Worm (Caenorhabditis elegans): ENCODE data around the gene srbc-22.

The srbc-22 gene

ce11 chrV:2156830-2157229 lies at the start of gene srbc-22:
Gene srbc-22, plus strand, starts transcription at chrV:2157130.
- TF ChIP-seq ceh-13 (GFP tag; optimal IDR thresholded peaks at IDR 0.05) = no peak
- TF ChIP-seq aly-1 (tag; optimal IDR thresholded peaks at IDR 0.05) = no peak
- TF ChIP-seq hnd-1 (tag; optimal IDR thresholded peaks at IDR 0.05) = no peak
- no peak for TF ChIP-seq B0310.2 (tag; optimal IDR thresholded peaks at IDR 0.05)
- TF ChIP-seq scrt-1 (GFP tag; IDR thresholded peaks at IDR 0.05) = no peak
- TF ChIP-seq flt-1 (GFP tag; IDR thresholded peaks at IDR 0.05) = no peak
- no peak for TF ChIP-seq sea-1 (GFP tag; conservative IDR thresholded peaks at IDR 0.05)
- no peak for TF ChIP-seq ets-7 (tag; optimal IDR thresholded peaks at IDR 0.05)
- TF ChIP-seq hmg-4 (GFP tag; optimal IDR thresholded peaks at IDR 0.05) = no peak
- no peak for TF ChIP-seq ama-1 (optimal IDR thresholded peaks at IDR 0.05)
- TF ChIP-seq tbx-37 (GFP tag; conservative IDR thresholded peaks at IDR 0.05) = no peak
- TF ChIP-seq tra-4 (tag; optimal IDR thresholded peaks at IDR 0.05) = no peak
- no peak for TF ChIP-seq tbx-11 (GFP tag; IDR thresholded peaks at IDR 0.05)
- no peak for TF ChIP-seq F13C5.2 (tag; optimal IDR thresholded peaks at IDR 0.05)

- TF ChIP-seq pes-1 (GFP tag; IDR thresholded peaks at IDR 0.05) (no peak), hmbx-1 (tag; optimal IDR thresholded peaks at IDR 0.05) (no peak), tbx-11 (GFP tag; IDR thresholded peaks at IDR 0.05) (no peak), ceh-13 (GFP tag; optimal IDR thresholded peaks at IDR 0.05) (no peak), scrt-1 (GFP tag; IDR thresholded peaks at IDR 0.05) (no peak), ama-1 (optimal IDR thresholded peaks at IDR 0.05) (no peak), tbx-37 (GFP tag; conservative IDR thresholded peaks at IDR 0.05) (no peak), flt-1 (GFP tag; IDR thresholded peaks at IDR 0.05) (no peak), aly-1 (tag; optimal IDR thresholded peaks at IDR 0.05) (no peak), hnd-1 (tag; optimal IDR thresholded peaks at IDR 0.05) (no peak), sea-1 (GFP tag; conservative IDR thresholded peaks at IDR 0.05) (no peak)
These were observed 47.6 kb upstream of the srbc-22 start, which contains the start of gene ckb-4 for ce11 chrV:2109295-2109694. Gene ckb-4, minus strand, starts transcription at chrV:2109434.

- TF ChIP-seq aly-1 (tag; optimal IDR thresholded peaks at IDR 0.05) (no peak), tbx-37 (GFP tag; conservative IDR thresholded peaks at IDR 0.05) (no peak), pes-1 (GFP tag; IDR thresholded peaks at IDR 0.05) (no peak), hnd-1 (tag; optimal IDR thresholded peaks at IDR 0.05) (no peak), ama-1 (optimal IDR thresholded peaks at IDR 0.05) (no peak), flt-1 (GFP tag; IDR thresholded peaks at IDR 0.05) (no peak), hmg-4 (GFP tag; optimal IDR thresholded peaks at IDR 0.05) (no peak), ets-7 (tag; optimal IDR thresholded peaks at IDR 0.05) (no peak), tbx-11 (GFP tag; IDR thresholded peaks at IDR 0.05) (no peak), tra-4 (tag; optimal IDR thresholded peaks at IDR 0.05) (no peak)
These were observed 46.6 kb upstream of the srbc-22 start, which contains the start of gene F22F7.3 for ce11 chrV:2110368-2110767. Gene F22F7.3, plus strand, starts transcription at chrV:2110668.

- TF ChIP-seq ceh-13 (GFP tag; optimal IDR thresholded peaks at IDR 0.05) (no peak), ama-1 (optimal IDR thresholded peaks at IDR 0.05) (no peak), ceh-36 (tag; optimal IDR thresholded peaks at IDR 0.05) (no peak), flt-1 (GFP tag; IDR thresholded peaks at IDR 0.05) (no peak), hmg-4 (GFP tag; optimal IDR thresholded peaks at IDR 0.05) (no peak), sea-1 (GFP tag; conservative IDR thresholded peaks at IDR 0.05) (no peak), pes-1 (GFP tag; IDR thresholded peaks at IDR 0.05) (no peak), tra-4 (tag; optimal IDR thresholded peaks at IDR 0.05) (no peak), B0310.2 (tag; optimal IDR thresholded peaks at IDR 0.05) (no peak), tbx-37 (GFP tag; conservative IDR thresholded peaks at IDR 0.05) (no peak), ets-7 (tag; optimal IDR thresholded peaks at IDR 0.05) (no peak), tbx-11 (GFP tag; IDR thresholded peaks at IDR 0.05) (no peak), hmbx-1 (tag; optimal IDR thresholded peaks at IDR 0.05) (no peak), F13C5.2 (tag; optimal IDR thresholded peaks at IDR 0.05) (no peak), hnd-1 (tag; optimal IDR thresholded peaks at IDR 0.05) (no peak), scrt-1 (GFP tag; IDR thresholded peaks at IDR 0.05) (no peak), aly-1 (tag; optimal IDR thresholded peaks at IDR 0.05) (no peak)
These were observed 38.4 kb upstream of the srbc-22 start, which contains the start of gene bgnt-1.2 for ce11 chrV:2118574-2118973. Gene bgnt-1.2, minus strand, starts transcription at chrV:2118674.

ce11 chrV:2119529-2119928 lies 37.4 kb upstream of the srbc-22 start, which contains the start of gene F22F7.11:
Gene F22F7.11, plus strand, starts transcription at chrV:2119829.
- no peak for TF ChIP-seq hnd-1 (tag; optimal IDR thresholded peaks at IDR 0.05)
- no peak for TF ChIP-seq hmg-4 (GFP tag; optimal IDR thresholded peaks at IDR 0.05)
- TF ChIP-seq pes-1 (GFP tag; IDR thresholded peaks at IDR 0.05) = no peak
- TF ChIP-seq ama-1 (optimal IDR thresholded peaks at IDR 0.05) = no peak

- TF ChIP-seq ceh-36 (tag; optimal IDR thresholded peaks at IDR 0.05) = no peak
- no peak for TF ChIP-seq tra-4 (tag; optimal IDR thresholded peaks at IDR 0.05)
- no peak for TF ChIP-seq hmbx-1 (tag; optimal IDR thresholded peaks at IDR 0.05)
- TF ChIP-seq tbx-11 (GFP tag; IDR thresholded peaks at IDR 0.05) = no peak
- TF ChIP-seq F13C5.2 (tag; optimal IDR thresholded peaks at IDR 0.05) = no peak
- TF ChIP-seq ceh-13 (GFP tag; optimal IDR thresholded peaks at IDR 0.05) = no peak
- TF ChIP-seq hmg-4 (GFP tag; optimal IDR thresholded peaks at IDR 0.05) = no peak
- no peak for TF ChIP-seq scrt-1 (GFP tag; IDR thresholded peaks at IDR 0.05)
- no peak for TF ChIP-seq B0310.2 (tag; optimal IDR thresholded peaks at IDR 0.05)
- TF ChIP-seq aly-1 (tag; optimal IDR thresholded peaks at IDR 0.05) = no peak
- no peak for TF ChIP-seq tbx-37 (GFP tag; conservative IDR thresholded peaks at IDR 0.05)
- no peak for TF ChIP-seq ama-1 (optimal IDR thresholded peaks at IDR 0.05)
- TF ChIP-seq flt-1 (GFP tag; IDR thresholded peaks at IDR 0.05) = no peak
- TF ChIP-seq sea-1 (GFP tag; conservative IDR thresholded peaks at IDR 0.05) = no peak
- no peak for TF ChIP-seq hnd-1 (tag; optimal IDR thresholded peaks at IDR 0.05)
- TF ChIP-seq pes-1 (GFP tag; IDR thresholded peaks at IDR 0.05) = no peak
These were observed 35.0 kb upstream of the srbc-22 start, which contains the start of gene F22F7.8 for ce11 chrV:2121910-2122362. Gene F22F7.8, minus strand, starts transcription at chrV:2121960.

ce11 chrV:2122517-2122916 lies 34.4 kb upstream of the srbc-22 start, which contains the start of gene F22F7.2:
Gene F22F7.2, plus strand, starts transcription at chrV:2122782.
- TF ChIP-seq ceh-13 (GFP tag; optimal IDR thresholded peaks at IDR 0.05) (no peak), pes-1 (GFP tag; IDR thresholded peaks at IDR 0.05) (no peak)

- TF ChIP-seq tra-4 (tag; optimal IDR thresholded peaks at IDR 0.05) = no peak
- TF ChIP-seq pes-1 (GFP tag; IDR thresholded peaks at IDR 0.05) = no peak
- no peak for TF ChIP-seq tbx-11 (GFP tag; IDR thresholded peaks at IDR 0.05)
- TF ChIP-seq scrt-1 (GFP tag; IDR thresholded peaks at IDR 0.05) = no peak
- no peak for TF ChIP-seq hmg-4 (GFP tag; optimal IDR thresholded peaks at IDR 0.05)
- TF ChIP-seq ceh-13 (GFP tag; optimal IDR thresholded peaks at IDR 0.05) = no peak
- no peak for TF ChIP-seq ceh-36 (tag; optimal IDR thresholded peaks at IDR 0.05)
- no peak for TF ChIP-seq F13C5.2 (tag; optimal IDR thresholded peaks at IDR 0.05)
- TF ChIP-seq B0310.2 (tag; optimal IDR thresholded peaks at IDR 0.05) = no peak
- TF ChIP-seq ama-1 (optimal IDR thresholded peaks at IDR 0.05) = no peak
- no peak for TF ChIP-seq tbx-37 (GFP tag; conservative IDR thresholded peaks at IDR 0.05)
- TF ChIP-seq aly-1 (tag; optimal IDR thresholded peaks at IDR 0.05) = no peak
- TF ChIP-seq flt-1 (GFP tag; IDR thresholded peaks at IDR 0.05) = no peak
- no peak for TF ChIP-seq ets-7 (tag; optimal IDR thresholded peaks at IDR 0.05)
- TF ChIP-seq sea-1 (GFP tag; conservative IDR thresholded peaks at IDR 0.05) = no peak
These were observed 33.8 kb upstream of the srbc-22 start for ce11 chrV:2123164-2123563.
